Worm (Caenorhabditis elegans): Measurements from ENCODE around the gene C45G9.15.

ce11 chrIII:5089489-5089888 is 37.6 kb upstream of the C45G9.15 start:
- no peak for TF ChIP-seq mep-1 (tag; optimal IDR thresholded peaks at IDR 0.05)
- TF ChIP-seq Y75B8A.6 (GFP tag; IDR thresholded peaks at IDR 0.05): no peak
- no peak for TF ChIP-seq sdz-12 (GFP tag; optimal IDR thresholded peaks at IDR 0.05)
- TF ChIP-seq lin-15B (tag; optimal IDR thresholded peaks at IDR 0.05): no peak
- peak in 1 of 2 experiments; percentile 88 for TF ChIP-seq unc-62 (GFP tag; optimal IDR thresholded peaks at IDR 0.05 in 1 of 2)
- TF ChIP-seq unc-62 (tag; optimal IDR thresholded peaks at IDR 0.05): no peak
- TF ChIP-seq unc-130 (GFP tag; optimal IDR thresholded peaks at IDR 0.05): no peak
- no peak for TF ChIP-seq ceh-28 (tag; optimal IDR thresholded peaks at IDR 0.05)
- TF ChIP-seq dpl-1 (GFP tag; optimal IDR thresholded peaks at IDR 0.05): no peak
